Worm (Caenorhabditis elegans): ENCODE measurements around the gene hal-2.

Gene hal-2

DNA sequence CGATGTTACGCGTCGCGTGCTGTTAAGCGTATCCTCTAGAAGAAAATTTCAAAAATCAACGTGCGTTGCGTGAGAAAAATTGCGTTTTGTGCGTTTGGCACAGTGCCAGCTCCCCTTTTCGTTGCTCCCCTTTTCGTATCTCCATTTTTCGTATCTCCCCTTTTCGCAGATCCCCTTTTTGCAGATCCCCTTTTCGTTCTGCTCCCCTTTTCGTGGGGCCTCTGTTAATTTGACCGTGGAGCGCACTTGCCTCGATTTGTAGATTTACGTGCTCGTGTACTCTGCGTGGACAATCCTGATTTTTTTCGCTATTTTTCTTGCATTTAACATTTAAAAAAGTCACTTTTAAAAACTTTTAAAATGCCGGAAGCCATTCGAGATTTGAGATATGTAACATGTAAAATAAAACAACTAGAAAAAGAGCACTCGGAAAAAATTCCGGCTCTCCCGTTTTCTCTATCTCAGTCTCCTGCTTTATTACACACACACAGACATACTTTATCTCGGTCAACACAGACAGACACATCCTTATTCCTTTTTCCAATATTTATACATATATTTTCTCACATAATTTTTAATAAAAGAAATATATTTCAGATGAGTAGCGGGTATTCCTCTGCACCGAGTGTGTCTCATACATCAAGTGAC, 35.0 kb upstream of the hal-2 start, which contains the start of gene ttll-4:
Gene ttll-4, plus strand, starts transcription at position 598 of the 648 bp plus-strand sequence.
- TF ChIP-seq sem-2 (GFP tag; optimal IDR thresholded peaks at IDR 0.05) (no peak), mep-1 (tag; optimal IDR thresholded peaks at IDR 0.05) (peak; percentile 60), tbx-8 (GFP tag; optimal IDR thresholded peaks at IDR 0.05) (no peak), bed-3 (GFP tag; optimal IDR thresholded peaks at IDR 0.05) (no peak), sptf-1 (tag; optimal IDR thresholded peaks at IDR 0.05) (peak; percentile 68), M03D4.4 (tag; optimal IDR thresholded peaks at IDR 0.05) (peak; percentile 48), ceh-83 (GFP tag; optimal IDR thresholded peaks at IDR 0.05) (no peak), unc-120 (tag; optimal IDR thresholded peaks at IDR 0.05; ENCODE audit: poor library complexity, severe bottlenecking) (peak; percentile 22), nhr-237 (tag; optimal IDR thresholded peaks at IDR 0.05) (no peak), unc-62 (GFP tag; optimal IDR thresholded peaks at IDR 0.05) (no peak), elt-1 (tag; optimal IDR thresholded peaks at IDR 0.05; ENCODE audit: borderline replicate concordance, insufficient read depth) (no peak), drap-1 (GFP tag; optimal IDR thresholded peaks at IDR 0.05) (peak; percentile 21), nhr-12 (tag; optimal IDR thresholded peaks at IDR 0.05) (no peak), hlh-1 (tag; optimal IDR thresholded peaks at IDR 0.05) (no peak), nhr-76 (tag; optimal IDR thresholded peaks at IDR 0.05) (no peak), nhr-28 (tag; optimal IDR thresholded peaks at IDR 0.05) (no peak), elt-3 (tag; optimal IDR thresholded peaks at IDR 0.05) (no peak), nhr-2 (tag; optimal IDR thresholded peaks at IDR 0.05) (no peak), ceh-43 (GFP tag; optimal IDR thresholded peaks at IDR 0.05) (no peak), ces-1 (GFP tag; optimal IDR thresholded peaks at IDR 0.05) (peak; percentile 79), ham-2 (GFP tag; optimal IDR thresholded peaks at IDR 0.05) (no peak), mab-5 (tag; optimal IDR thresholded peaks at IDR 0.05) (no peak), ceh-39 (tag; optimal IDR thresholded peaks at IDR 0.05) (no peak), cnd-1 (tag; optimal IDR thresholded peaks at IDR 0.05) (peak; percentile 10), lsy-2 (tag; optimal IDR thresholded peaks at IDR 0.05) (peak; percentile 14), lin-32 (GFP tag; optimal IDR thresholded peaks at IDR 0.05) (peak; percentile 24), lin-13 (tag; optimal IDR thresholded peaks at IDR 0.05) (peak; percentile 65), mls-2 (tag; optimal IDR thresholded peaks at IDR 0.05) (peak; percentile 38), blmp-1 (tag; optimal IDR thresholded peaks at IDR 0.05) (no peak), unc-39 (tag; optimal IDR thresholded peaks at IDR 0.05) (no peak), snpc-4 (tag; optimal IDR thresholded peaks at IDR 0.05) (no peak), flh-1 (GFP tag; optimal IDR thresholded peaks at IDR 0.05) (no peak), pha-4 (tag; optimal IDR thresholded peaks at IDR 0.05) (no peak), ztf-11 (tag; optimal IDR thresholded peaks at IDR 0.05) (no peak), zip-8 (tag; optimal IDR thresholded peaks at IDR 0.05) (no peak)

DNA sequence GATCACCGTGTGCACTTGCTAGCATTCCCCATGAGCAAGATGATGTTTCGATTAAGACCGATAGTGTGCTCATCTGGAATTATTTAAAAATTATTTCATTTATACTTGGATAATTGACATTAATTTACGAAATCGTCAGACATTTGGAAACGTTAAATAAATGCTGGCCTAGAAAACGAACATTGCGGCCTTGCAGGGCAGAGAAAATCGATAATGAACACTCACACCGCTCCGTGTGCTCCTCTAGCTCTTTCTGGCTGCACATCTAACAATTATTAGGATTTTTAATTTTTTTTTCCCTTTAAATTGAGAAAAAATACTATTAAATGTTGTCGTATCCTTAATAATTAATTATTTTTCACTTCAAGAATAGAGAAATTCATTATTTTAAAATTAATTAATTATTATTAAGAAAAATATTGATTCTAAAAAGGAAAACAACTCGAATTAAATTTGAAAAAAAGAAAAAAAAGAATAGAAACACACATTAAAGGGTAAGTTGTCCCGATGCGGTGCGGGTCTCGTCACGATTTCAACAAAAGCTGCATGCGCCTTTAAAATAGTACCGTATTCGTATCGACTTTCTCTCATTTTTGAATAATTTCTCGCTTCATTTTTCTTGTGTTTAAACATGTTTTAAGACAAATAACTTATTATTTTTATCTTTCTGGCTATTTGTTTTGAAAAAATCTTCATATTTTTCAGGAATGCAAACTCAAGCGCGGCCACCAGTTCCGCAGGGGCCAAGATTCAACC, 31.5 kb upstream of the hal-2 start, which contains the start of the genes gtf-2H3 and ham-3:
Gene gtf-2H3, minus strand, starts transcription at position 73 of the 756 bp plus-strand sequence.
Gene ham-3, plus strand, starts transcription at position 706 of the 756 bp plus-strand sequence.
- TF ChIP-seq ceh-83 (GFP tag; optimal IDR thresholded peaks at IDR 0.05) (no peak), ces-1 (GFP tag; optimal IDR thresholded peaks at IDR 0.05) (peak; percentile 47)

DNA sequence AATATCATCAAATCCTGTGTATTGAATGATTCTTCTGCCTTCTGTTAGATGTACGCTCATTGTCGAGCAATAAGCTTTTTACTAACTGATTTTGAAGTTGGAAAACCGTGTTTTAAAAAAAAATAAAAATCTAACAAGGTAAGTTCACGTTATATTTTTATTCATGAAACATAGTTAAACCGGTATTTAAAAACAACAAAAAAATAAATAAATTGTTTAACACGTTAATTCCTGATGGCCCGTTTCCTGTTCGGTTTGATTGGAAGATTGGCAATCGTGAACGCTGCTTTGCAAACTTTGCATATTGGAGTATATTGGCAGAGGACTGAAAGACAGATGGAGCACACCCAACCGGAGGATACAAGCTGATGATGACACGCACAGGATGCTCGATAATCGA, 30.1 kb upstream of the hal-2 start, which contains the start of gene ZK1128.3:
Gene ZK1128.3, minus strand, starts transcription at position 101 of the 400 bp plus-strand sequence.
- no peak for TF ChIP-seq bed-3 (GFP tag; optimal IDR thresholded peaks at IDR 0.05)
- TF ChIP-seq lin-13 (tag; optimal IDR thresholded peaks at IDR 0.05), result no peak
- no peak for TF ChIP-seq mab-5 (tag; optimal IDR thresholded peaks at IDR 0.05)
- no peak for TF ChIP-seq nhr-12 (tag; optimal IDR thresholded peaks at IDR 0.05)
- no peak for TF ChIP-seq nhr-2 (tag; optimal IDR thresholded peaks at IDR 0.05)
- TF ChIP-seq cnd-1 (tag; optimal IDR thresholded peaks at IDR 0.05), result no peak
- TF ChIP-seq snpc-4 (tag; optimal IDR thresholded peaks at IDR 0.05), result no peak
- no peak for TF ChIP-seq ceh-39 (tag; optimal IDR thresholded peaks at IDR 0.05)
- TF ChIP-seq tbx-8 (GFP tag; optimal IDR thresholded peaks at IDR 0.05), result no peak
